Fruit fly (Drosophila melanogaster) whole organism, embryonic: ENCODE results near the gene CG6912.

Source experiments
- Atf-2 ChIP-seq: fragments of 200-800 bp; sonication (Bioruptor generic); optimal IDR thresholded peaks from 2 replicates; lab custom pipeline; 2016; ENCODE audit warnings: missing biosample characterization, missing genetic modification characterization
- CG10209 ChIP-seq: fragments of 200-800 bp; sonication (Bioruptor generic); optimal IDR thresholded peaks from 3 replicates; lab custom pipeline; 2017; ENCODE audit warnings: missing biosample characterization, mild to moderate bottlenecking, missing genetic modification characterization, missing genetic modification reagents
- CG1024 ChIP-seq: fragments of 200-800 bp; sonication (Bioruptor generic); IDR thresholded peaks from 2 replicates; pipeline ENCODE4 v1.3.6; 2022; ENCODE audit warnings: missing biosample characterization, missing genetic modification characterization
- CG10321 ChIP-seq: fragments of 200-800 bp; sonication (Bioruptor generic); IDR thresholded peaks from 2 replicates; pipeline ENCODE4 v1.3.6; 2022; ENCODE audit warnings: missing biosample characterization, missing genetic modification characterization
- CG12299 ChIP-seq: fragments of 200-800 bp; sonication (Bioruptor generic); optimal IDR thresholded peaks from 2 replicates; lab custom pipeline; 2018; ENCODE audit warnings: missing biosample characterization, mild to moderate bottlenecking, missing genetic modification characterization
- CG15269 ChIP-seq: fragments of 200-800 bp; sonication (Bioruptor generic); optimal IDR thresholded peaks from 2 replicates; lab custom pipeline; 2018; ENCODE audit warnings: missing biosample characterization, mild to moderate bottlenecking, missing genetic modification characterization, moderate library complexity
- CG15479 ChIP-seq: fragments of 200-800 bp; sonication (Bioruptor generic); optimal IDR thresholded peaks from 3 replicates; lab custom pipeline; 2019; ENCODE audit warnings: missing biosample characterization, mild to moderate bottlenecking, missing genetic modification characterization, moderate library complexity
- CG16813 ChIP-seq: fragments of 200-800 bp; sonication (Bioruptor generic); IDR thresholded peaks from 3 replicates; pipeline ENCODE4 v1.3.6; 2022; ENCODE audit warnings: missing biosample characterization, missing genetic modification characterization; ENCODE audit not compliant: partially characterized antibody
- CG16815 ChIP-seq: fragments of 200-800 bp; sonication (Bioruptor generic); optimal IDR thresholded peaks from 3 replicates; lab custom pipeline; 2017; ENCODE audit warnings: missing biosample characterization, mild to moderate bottlenecking, missing genetic modification characterization
- CG17385 ChIP-seq: fragments of 200-800 bp; sonication (Bioruptor generic); optimal IDR thresholded peaks from 3 replicates; lab custom pipeline; 2018; ENCODE audit warnings: missing biosample characterization, mild to moderate bottlenecking, missing genetic modification characterization
- CG18476 ChIP-seq: fragments of 200-800 bp; sonication (Bioruptor generic); optimal IDR thresholded peaks from 2 replicates; lab custom pipeline; 2016; ENCODE audit warnings: missing biosample characterization, mild to moderate bottlenecking, missing genetic modification characterization
- CG2120 ChIP-seq: fragments of 200-800 bp; sonication (Bioruptor generic); optimal IDR thresholded peaks from 3 replicates; lab custom pipeline; 2016; ENCODE audit warnings: missing biosample characterization, missing genetic modification characterization
- CG3407 ChIP-seq: fragments of 200-800 bp; sonication (Bioruptor generic); optimal IDR thresholded peaks from 2 replicates; lab custom pipeline; 2018; ENCODE audit warnings: missing biosample characterization, mild to moderate bottlenecking, missing genetic modification characterization
- CG34224 ChIP-seq: fragments of 200-800 bp; sonication (Bioruptor generic); IDR thresholded peaks from 3 replicates; pipeline ENCODE4 v1.3.6; 2022; ENCODE audit warnings: missing biosample characterization, missing genetic modification characterization; ENCODE audit not compliant: partially characterized antibody
- CG3838 ChIP-seq: fragments of 200-800 bp; sonication (Bioruptor generic); optimal IDR thresholded peaks from 3 replicates; lab custom pipeline; 2016; ENCODE audit warnings: missing biosample characterization, missing genetic modification characterization
- CG7839 ChIP-seq: fragments of 200-800 bp; sonication (Bioruptor generic); optimal IDR thresholded peaks from 3 replicates; lab custom pipeline; 2018; ENCODE audit warnings: missing biosample characterization, mild to moderate bottlenecking, missing genetic modification characterization, moderate library complexity
- CG9437 ChIP-seq: fragments of 200-800 bp; sonication (Bioruptor generic); optimal IDR thresholded peaks from 2 replicates; lab custom pipeline; 2018; ENCODE audit warnings: missing biosample characterization, mild to moderate bottlenecking, missing genetic modification characterization
- CHES-1-like ChIP-seq: fragments of 200-800 bp; sonication (Bioruptor generic); optimal IDR thresholded peaks from 2 replicates; lab custom pipeline; 2016; ENCODE audit warnings: missing biosample characterization, missing genetic modification characterization
- D19A ChIP-seq: fragments of 200-800 bp; optimal IDR thresholded peaks from 3 replicates; lab custom pipeline; 2019; ENCODE audit warnings: missing biosample characterization, mild to moderate bottlenecking, missing genetic modification characterization, moderate library complexity
- Doc2 ChIP-seq: fragments of 200-800 bp; sonication (Bioruptor generic); IDR thresholded peaks from 2 replicates; pipeline ENCODE4 v1.3.6; 2022; ENCODE audit warnings: missing biosample characterization, missing genetic modification characterization
- Hey ChIP-seq: fragments of 200-800 bp; sonication (Bioruptor generic); optimal IDR thresholded peaks from 3 replicates; lab custom pipeline; 2018; ENCODE audit warnings: missing biosample characterization, mild to moderate bottlenecking, missing genetic modification characterization
- Hr3 ChIP-seq: fragments of 200-800 bp; sonication (Bioruptor generic); optimal IDR thresholded peaks from 3 replicates; lab custom pipeline; 2016; ENCODE audit warnings: missing biosample characterization, missing genetic modification characterization
- Hr39 ChIP-seq: fragments of >200 bp; optimal IDR thresholded peaks from 2 replicates; lab custom pipeline; 2017
- Hsf ChIP-seq: fragments of 200-800 bp; sonication (Bioruptor generic); optimal IDR thresholded peaks from 3 replicates; lab custom pipeline; 2016; ENCODE audit warnings: missing biosample characterization, missing genetic modification characterization
- MTF-1 ChIP-seq: fragments of 200-800 bp; sonication (Bioruptor generic); optimal IDR thresholded peaks from 2 replicates; lab custom pipeline; 2018; ENCODE audit warnings: missing biosample characterization, mild to moderate bottlenecking, missing genetic modification characterization, borderline replicate concordance
- Opbp ChIP-seq: fragments of 200-800 bp; sonication (Bioruptor generic); IDR thresholded peaks from 3 replicates; pipeline ENCODE4 v1.3.6; 2022; ENCODE audit warnings: missing biosample characterization, missing genetic modification characterization; ENCODE audit not compliant: partially characterized antibody
- Pdp1 ChIP-seq, 2 experiments: fragments of 200-800 bp; sonication (Bioruptor generic); optimal IDR thresholded peaks; 3 replicates each; lab custom pipeline; 2016; ENCODE audit warnings: missing biosample characterization in 2 of 2, missing genetic modification characterization in 2 of 2, mild to moderate bottlenecking in 1 of 2, moderate library complexity in 1 of 2
- Ptx1 ChIP-seq: fragments of 200-800 bp; sonication (Bioruptor generic); IDR thresholded peaks from 2 replicates; pipeline ENCODE4 v1.3.6; 2022; ENCODE audit warnings: missing biosample characterization, missing genetic modification characterization
- Stat92E ChIP-seq, 3 experiments: fragments of >200 bp in 2 of 3; fragments of 200-800 bp in 1 of 3; sonication (Bioruptor generic) in 1 of 3; optimal IDR thresholded peaks; 2 replicates each; lab custom pipeline; 2017 to 2019; ENCODE audit warnings: missing biosample characterization in 3 of 3, missing genetic modification characterization in 3 of 3, mild to moderate bottlenecking in 1 of 3, moderate library complexity in 1 of 3
- Trl ChIP-seq, 3 experiments: fragments of >200 bp in 2 of 3; fragments of 200-800 bp in 1 of 3; sonication (Bioruptor generic) in 1 of 3; optimal IDR thresholded peaks; 2 replicates in 1 of 3; 3 replicates in 2 of 3; lab custom pipeline; 2016 to 2017; ENCODE audit warnings: missing biosample characterization in 1 of 3, missing genetic modification characterization in 1 of 3
- bsh ChIP-seq, 2 experiments: fragments of 200-800 bp; sonication (Bioruptor generic); optimal IDR thresholded peaks; 2 replicates each; lab custom pipeline; 2017 to 2018; ENCODE audit warnings: mild to moderate bottlenecking in 2 of 2, missing biosample characterization in 2 of 2, missing genetic modification characterization in 2 of 2, moderate library complexity in 1 of 2
- ci ChIP-seq: fragments of 200-800 bp; sonication (Bioruptor generic); IDR thresholded peaks from 3 replicates; pipeline ENCODE4 v1.3.6; 2022; ENCODE audit warnings: missing biosample characterization, missing genetic modification characterization
- dm ChIP-seq: fragments of 200-800 bp; sonication (Bioruptor generic); optimal IDR thresholded peaks from 3 replicates; lab custom pipeline; 2016; ENCODE audit warnings: missing biosample characterization, missing genetic modification characterization
- dysf ChIP-seq: fragments of 200-800 bp; sonication (Bioruptor generic); IDR thresholded peaks from 3 replicates; pipeline ENCODE4 v1.3.6; 2022; ENCODE audit warnings: missing biosample characterization, missing genetic modification characterization
- gcm2 ChIP-seq: fragments of 200-800 bp; sonication (Bioruptor generic); optimal IDR thresholded peaks from 2 replicates; lab custom pipeline; 2016; ENCODE audit warnings: missing biosample characterization, missing genetic modification characterization
- knrl ChIP-seq: fragments of 200-800 bp; sonication (Bioruptor generic); IDR thresholded peaks from 3 replicates; pipeline ENCODE4 v1.3.6; 2022; ENCODE audit warnings: missing biosample characterization, missing genetic modification characterization; ENCODE audit not compliant: partially characterized antibody
- lola ChIP-seq, 3 experiments: fragments of >200 bp in 2 of 3; fragments of 200-800 bp in 1 of 3; sonication (Bioruptor generic) in 1 of 3; optimal IDR thresholded peaks; 2 replicates each; lab custom pipeline; 2017 to 2019; ENCODE audit warnings: missing biosample characterization in 3 of 3, missing genetic modification characterization in 3 of 3, mild to moderate bottlenecking in 1 of 3, moderate library complexity in 1 of 3
- nerfin-2 ChIP-seq: fragments of 200-800 bp; sonication (Bioruptor generic); IDR thresholded peaks from 2 replicates; pipeline ENCODE4 v1.3.6; 2022; ENCODE audit warnings: missing biosample characterization, missing genetic modification characterization; ENCODE audit not compliant: partially characterized antibody
- org-1 ChIP-seq: fragments of 200-800 bp; sonication (Bioruptor generic); optimal IDR thresholded peaks from 2 replicates; lab custom pipeline; 2017; ENCODE audit warnings: missing biosample characterization, missing genetic modification characterization
- pho ChIP-seq: fragments of 200-800 bp; sonication (Bioruptor generic); optimal IDR thresholded peaks from 2 replicates; lab custom pipeline; 2016; ENCODE audit warnings: missing biosample characterization, missing genetic modification characterization
- repo ChIP-seq: fragments of 200-800 bp; sonication (Bioruptor generic); optimal IDR thresholded peaks from 2 replicates; lab custom pipeline; 2016; ENCODE audit warnings: missing biosample characterization, missing genetic modification characterization
- shn ChIP-seq: fragments of 200-800 bp; sonication (Bioruptor generic); optimal IDR thresholded peaks from 3 replicates; lab custom pipeline; 2016; ENCODE audit warnings: missing biosample characterization, missing genetic modification characterization
- sob ChIP-seq: fragments of 200-800 bp; sonication (Bioruptor generic); IDR thresholded peaks from 2 replicates; pipeline ENCODE4 v1.3.6; 2022; ENCODE audit warnings: missing biosample characterization, missing genetic modification characterization
- twi ChIP-seq: fragments of 200-800 bp; optimal IDR thresholded peaks from 2 replicates; lab custom pipeline; 2019; ENCODE audit warnings: missing biosample characterization, mild to moderate bottlenecking, missing genetic modification characterization, moderate library complexity
- vfl ChIP-seq: fragments of 200-800 bp; sonication (Bioruptor generic); optimal IDR thresholded peaks from 2 replicates; lab custom pipeline; 2016; ENCODE audit warnings: missing biosample characterization, missing genetic modification characterization
- wor ChIP-seq: fragments of 200-800 bp; sonication (Bioruptor generic); IDR thresholded peaks from 2 replicates; pipeline ENCODE4 v1.3.6; 2022; ENCODE audit warnings: missing biosample characterization, missing genetic modification characterization
- z ChIP-seq: fragments of 200-800 bp; sonication (Bioruptor generic); IDR thresholded peaks from 3 replicates; pipeline ENCODE4 v1.3.6; 2022; ENCODE audit warnings: missing biosample characterization, missing genetic modification characterization
- zf30C ChIP-seq: fragments of 200-800 bp; sonication (Bioruptor generic); optimal IDR thresholded peaks from 3 replicates; lab custom pipeline; 2018; ENCODE audit warnings: missing biosample characterization, mild to moderate bottlenecking, missing genetic modification characterization

The CG6912 gene

DNA sequence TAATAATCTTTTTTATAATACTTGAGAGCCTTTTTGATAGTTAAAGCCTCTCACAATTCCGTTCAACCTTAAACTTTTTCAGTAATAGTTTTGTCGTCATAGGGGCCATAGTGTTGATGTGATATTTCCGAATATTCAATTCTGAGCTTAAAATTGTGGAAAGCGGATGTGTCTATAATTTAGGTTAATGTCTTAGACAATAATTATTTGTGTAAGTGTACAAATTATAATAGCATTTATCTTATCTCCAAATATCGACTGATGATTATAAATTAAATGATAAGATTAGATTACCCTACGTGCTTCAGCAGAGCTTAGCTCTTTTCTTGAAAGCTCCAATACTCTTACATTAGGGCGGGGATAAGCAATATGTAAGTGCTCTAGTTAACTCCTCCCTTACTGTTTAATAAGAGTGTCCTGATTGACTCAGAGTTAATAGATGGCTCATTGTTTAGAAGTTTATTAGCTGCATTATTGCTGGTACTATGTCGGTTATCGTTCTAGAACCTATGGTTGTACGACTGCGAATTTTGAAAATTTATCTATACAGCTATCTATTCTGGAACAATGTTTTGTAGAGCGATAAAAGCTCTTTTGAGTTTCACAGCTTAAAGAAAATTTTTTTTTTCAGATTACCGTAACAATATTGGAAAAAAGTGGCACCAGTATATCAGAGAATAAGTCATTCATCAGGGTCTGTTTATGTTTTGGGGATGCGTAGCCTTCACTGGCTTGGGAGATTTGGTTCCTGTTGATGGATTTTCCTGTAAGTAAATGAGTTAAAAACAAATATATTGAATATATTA lies 2.4 kb upstream of the CG6912 start (continued):
- TF ChIP-seq Pdp1 (GFP tag; optimal IDR thresholded peaks at IDR 0.05; lab: Kevin White, UChicago) (peak in 1 of 2 experiments; percentile 20), Trl (optimal IDR thresholded peaks at IDR 0.05; lab: Kevin White, UChicago) (no peak), Trl (GFP tag; optimal IDR thresholded peaks at IDR 0.05; lab: Kevin White, UChicago) (no peak), sob (GFP tag; lab: Robert Waterston, UW) (peak; percentile 37; the same call in 1 of the 2 replicates), org-1 (GFP tag; lab: Kevin White, UChicago) (peak; percentile 15), Hr39 (no peak), Opbp (GFP tag; lab: Robert Waterston, UW) (no peak), repo (GFP tag; lab: Kevin White, UChicago) (no peak), Ptx1 (GFP tag; lab: Robert Waterston, UW) (0 out of 2 replicates have a peak, but pooled peaks have one; percentile 10), z (GFP tag; lab: Robert Waterston, UW) (no peak), Hey (tag; lab: Kevin White, UChicago) (no peak), CG7839 (peak; percentile 53), CG10209 (GFP tag; lab: Kevin White, UChicago) (peak; percentile 53), MTF-1 (no peak), CHES-1-like (GFP tag; lab: Kevin White, UChicago) (peak; percentile 21), Hsf (GFP tag; lab: Kevin White, UChicago) (peak; percentile 42), ci (GFP tag; lab: Robert Waterston, UW) (no peak), pho (GFP tag; lab: Kevin White, UChicago) (peak; percentile 18), CG15269 (tag; lab: Kevin White, UChicago) (peak; percentile 44), gcm2 (no peak), CG12299 (tag; lab: Kevin White, UChicago) (no peak), CG10321 (GFP tag; lab: Robert Waterston, UW) (no peak), zf30C (GFP tag; lab: Kevin White, UChicago) (peak; percentile 72), D19A (peak; percentile 69), CG1024 (GFP tag; lab: Robert Waterston, UW) (no peak), dm (peak; percentile 14), CG15479 (no peak), shn (GFP tag; lab: Kevin White, UChicago) (peak; percentile 31), CG2120 (peak; percentile 73), CG3407 (GFP tag; lab: Kevin White, UChicago) (no peak), knrl (no peak), CG18476 (no peak), twi (no peak), nerfin-2 (GFP tag; lab: Robert Waterston, UW) (no peak), CG34224 (GFP tag; lab: Robert Waterston, UW) (no peak), CG9437 (GFP tag; lab: Kevin White, UChicago) (peak; percentile 59), Doc2 (GFP tag; lab: Robert Waterston, UW) (no peak), CG16813 (GFP tag; lab: Robert Waterston, UW) (no peak), CG16815 (GFP tag; lab: Kevin White, UChicago) (peak; percentile 11), Atf-2 (GFP tag; lab: Kevin White, UChicago) (peak; percentile 24), Stat92E (GFP tag; optimal IDR thresholded peaks at IDR 0.05; lab: Kevin White, UChicago) (no peak), CG3838 (no peak), wor (no peak), lola (GFP tag; optimal IDR thresholded peaks at IDR 0.05; lab: Kevin White, UChicago) (peak in 1 of 3 experiments; percentile 11), dysf (0 out of 3 replicates have a peak, but pooled peaks have one; percentile 21), bsh (GFP tag; optimal IDR thresholded peaks at IDR 0.05; lab: Kevin White, UChicago) (peak in 1 of 2 experiments; percentile 34), Hr3 (GFP tag; lab: Kevin White, UChicago) (peak; percentile 35), vfl (no peak), CG17385 (peak; percentile 56)
